Fruit fly (Drosophila melanogaster): ENCODE data around the gene Atet.

dm6 chr2L:4345569-4346131, 11.9 kb downstream of the Atet start:
- TF ChIP-seq h (optimal IDR thresholded peaks at IDR 0.05) (no peak), Myc (optimal IDR thresholded peaks at IDR 0.05) (no peak), Sin3A (optimal IDR thresholded peaks at IDR 0.05) (no peak), insv (optimal IDR thresholded peaks at IDR 0.05) (no peak)
